Fruit fly (Drosophila melanogaster): Measurements from ENCODE around the gene SMC6.

DNA sequence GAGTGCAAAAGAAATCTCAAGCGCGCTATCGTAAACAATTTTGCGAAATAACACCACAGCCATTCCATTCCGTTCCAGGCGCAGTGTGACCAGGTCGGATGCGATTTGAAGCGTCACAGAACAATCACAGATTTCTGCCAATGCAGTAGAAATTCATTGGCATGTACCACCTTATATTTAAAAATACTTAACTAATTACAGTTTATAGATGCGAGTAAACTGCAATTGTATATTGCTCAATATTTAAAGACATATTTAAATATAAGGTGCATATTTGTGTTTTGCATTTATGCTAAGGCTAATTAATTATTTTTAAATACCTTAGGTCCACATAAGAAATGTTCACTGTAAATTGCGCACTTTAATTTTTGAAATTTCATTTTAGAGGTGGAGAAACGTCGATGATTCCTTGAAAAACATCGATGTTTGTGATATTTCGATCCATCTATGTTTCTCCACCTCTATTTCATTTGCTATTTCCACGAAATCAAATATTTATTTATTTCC, at the start of gene SMC6, which contains the start of gene CG6204:
- TF ChIP-seq psq (optimal IDR thresholded peaks at IDR 0.05) (no peak), insv (optimal IDR thresholded peaks at IDR 0.05) (no peak), h (optimal IDR thresholded peaks at IDR 0.05) (no peak), Sin3A (optimal IDR thresholded peaks at IDR 0.05) (no peak)
